Fruit fly (Drosophila melanogaster): Measurements from ENCODE around the gene CG13124.

dm6 chr2L:9956993-9957652, 48.7 kb upstream of the CG13124 start, which contains the start of the genes CG4658 and CG5846:
- TF ChIP-seq psq (optimal IDR thresholded peaks at IDR 0.05) = no peak
- TF ChIP-seq Sin3A (optimal IDR thresholded peaks at IDR 0.05) = no peak
- TF ChIP-seq ttk (optimal IDR thresholded peaks at IDR 0.05) = no peak
- TF ChIP-seq h (optimal IDR thresholded peaks at IDR 0.05) = no peak

Measured in Kc167 (cell line).